Fruit fly (Drosophila melanogaster) whole organism, embryonic: ENCODE results near the gene Acp63F.

Experiments
- B-H2 ChIP-seq: fragments of 200-800 bp; sonication (Bioruptor generic); optimal IDR thresholded peaks from 2 replicates; lab custom pipeline; 2018; ENCODE audit warnings: missing biosample characterization, mild to moderate bottlenecking, missing genetic modification characterization
- CG10274 ChIP-seq: fragments of 200-800 bp; sonication (Bioruptor generic); optimal IDR thresholded peaks from 3 replicates; lab custom pipeline; 2017; ENCODE audit warnings: missing biosample characterization, mild to moderate bottlenecking, missing genetic modification characterization
- CG11504 ChIP-seq: fragments of 200-800 bp; sonication (Bioruptor generic); optimal IDR thresholded peaks from 3 replicates; lab custom pipeline; 2019; ENCODE audit warnings: missing biosample characterization, mild to moderate bottlenecking, missing genetic modification characterization, moderate library complexity
- CG11560 ChIP-seq: fragments of 200-800 bp; sonication (Bioruptor generic); IDR thresholded peaks from 3 replicates; pipeline ENCODE4 v1.3.6; 2022; ENCODE audit warnings: missing biosample characterization, missing genetic modification characterization
- CG12299 ChIP-seq: fragments of 200-800 bp; sonication (Bioruptor generic); optimal IDR thresholded peaks from 2 replicates; lab custom pipeline; 2018; ENCODE audit warnings: missing biosample characterization, mild to moderate bottlenecking, missing genetic modification characterization
- CG13424 ChIP-seq: fragments of 200-800 bp; sonication (Bioruptor generic); optimal IDR thresholded peaks from 2 replicates; lab custom pipeline; 2019; ENCODE audit warnings: missing biosample characterization, mild to moderate bottlenecking, missing genetic modification characterization, moderate library complexity
- CG13894 ChIP-seq: fragments of 200-800 bp; sonication (Bioruptor generic); optimal IDR thresholded peaks from 3 replicates; lab custom pipeline; 2018; ENCODE audit warnings: missing biosample characterization, mild to moderate bottlenecking, missing genetic modification characterization, moderate library complexity
- CG14965 ChIP-seq: fragments of 200-800 bp; sonication (Bioruptor generic); optimal IDR thresholded peaks from 2 replicates; lab custom pipeline; 2016; ENCODE audit warnings: missing biosample characterization, missing genetic modification characterization, borderline replicate concordance
- CG15601 ChIP-seq: fragments of 200-800 bp; sonication (Bioruptor generic); optimal IDR thresholded peaks from 3 replicates; lab custom pipeline; 2019; ENCODE audit warnings: missing biosample characterization, mild to moderate bottlenecking, missing genetic modification characterization, moderate library complexity
- CG4617 ChIP-seq: fragments of 200-800 bp; sonication (Bioruptor generic); optimal IDR thresholded peaks from 3 replicates; lab custom pipeline; 2016; ENCODE audit warnings: missing biosample characterization, missing genetic modification characterization, borderline replicate concordance
- CG8281 ChIP-seq: fragments of 200-800 bp; sonication (Bioruptor generic); optimal IDR thresholded peaks from 2 replicates; lab custom pipeline; 2018; ENCODE audit warnings: missing biosample characterization, mild to moderate bottlenecking, missing genetic modification characterization, moderate library complexity
- CG9797 ChIP-seq: fragments of 200-800 bp; sonication (Bioruptor generic); optimal IDR thresholded peaks from 3 replicates; lab custom pipeline; 2018; ENCODE audit warnings: missing biosample characterization, mild to moderate bottlenecking, missing genetic modification characterization
- Dp ChIP-seq: fragments of 200-800 bp; sonication (Bioruptor generic); optimal IDR thresholded peaks from 2 replicates; lab custom pipeline; 2018; ENCODE audit warnings: missing biosample characterization, mild to moderate bottlenecking, missing genetic modification characterization, moderate library complexity
- Drgx ChIP-seq: fragments of 200-800 bp; sonication (Bioruptor generic); IDR thresholded peaks from 2 replicates; pipeline ENCODE4 v1.3.6; 2022; ENCODE audit warnings: missing biosample characterization, missing genetic modification characterization
- Fer1 ChIP-seq: fragments of 200-800 bp; sonication (Bioruptor generic); optimal IDR thresholded peaks from 2 replicates; lab custom pipeline; 2017; ENCODE audit warnings: missing biosample characterization, mild to moderate bottlenecking, missing genetic modification characterization
- Hmr ChIP-seq: fragments of 200-800 bp; sonication (Bioruptor generic); optimal IDR thresholded peaks from 3 replicates; lab custom pipeline; 2017; ENCODE audit warnings: mild to moderate bottlenecking, missing biosample characterization, missing genetic modification reagents, missing genetic modification characterization
- Hr78 ChIP-seq, 2 experiments: fragments of 200-800 bp in 1 of 2; fragments of >200 bp in 1 of 2; sonication (Bioruptor generic) in 1 of 2; optimal IDR thresholded peaks; 2 replicates each; lab custom pipeline; 2017 to 2019; ENCODE audit warnings: missing biosample characterization in 2 of 2, missing genetic modification characterization in 2 of 2, mild to moderate bottlenecking in 1 of 2, moderate library complexity in 1 of 2
- Meics ChIP-seq: fragments of 200-800 bp; sonication (Bioruptor generic); optimal IDR thresholded peaks from 2 replicates; lab custom pipeline; 2017; ENCODE audit warnings: missing biosample characterization, mild to moderate bottlenecking, missing genetic modification characterization
- NC2α ChIP-seq: fragments of 200-800 bp; sonication (Bioruptor generic); optimal IDR thresholded peaks from 2 replicates; lab custom pipeline; 2016; ENCODE audit warnings: missing biosample characterization, missing genetic modification characterization
- NC2β ChIP-seq: fragments of 200-800 bp; sonication (Bioruptor generic); optimal IDR thresholded peaks from 2 replicates; lab custom pipeline; 2016; ENCODE audit warnings: missing biosample characterization, missing genetic modification characterization
- Side ChIP-seq: fragments of 200-800 bp; sonication (Bioruptor generic); optimal IDR thresholded peaks from 2 replicates; lab custom pipeline; 2016; ENCODE audit warnings: missing biosample characterization, missing genetic modification characterization
- Ssrp ChIP-seq: fragments of 200-800 bp; sonication (Bioruptor generic); optimal IDR thresholded peaks from 2 replicates; lab custom pipeline; 2018; ENCODE audit warnings: missing biosample characterization, mild to moderate bottlenecking, missing genetic modification characterization, moderate library complexity
- cad ChIP-seq: fragments of >200 bp; optimal IDR thresholded peaks from 2 replicates; lab custom pipeline; 2017; ENCODE audit warnings: missing biosample characterization, missing genetic modification characterization
- chinmo ChIP-seq: fragments of 200-800 bp; sonication (Bioruptor generic); IDR thresholded peaks from 4 replicates; pipeline ENCODE4 v1.3.6; 2022; ENCODE audit warnings: missing biosample characterization, missing genetic modification characterization; ENCODE audit not compliant: partially characterized antibody
- crol ChIP-seq: fragments of 200-800 bp; sonication (Bioruptor generic); IDR thresholded peaks from 2 replicates; pipeline ENCODE4 v1.3.6; 2022; ENCODE audit warnings: missing biosample characterization, missing genetic modification characterization
- dysf ChIP-seq: fragments of 200-800 bp; sonication (Bioruptor generic); IDR thresholded peaks from 3 replicates; pipeline ENCODE4 v1.3.6; 2022; ENCODE audit warnings: missing biosample characterization, missing genetic modification characterization
- emc ChIP-seq: fragments of 200-800 bp; sonication (Bioruptor generic); optimal IDR thresholded peaks from 2 replicates; lab custom pipeline; 2016; ENCODE audit warnings: missing biosample characterization, missing genetic modification characterization
- ems ChIP-seq: fragments of 200-800 bp; sonication (Bioruptor generic); optimal IDR thresholded peaks from 3 replicates; lab custom pipeline; 2016; ENCODE audit warnings: missing biosample characterization, missing genetic modification characterization
- exex ChIP-seq: fragments of 200-800 bp; sonication (Bioruptor generic); optimal IDR thresholded peaks from 4 replicates; lab custom pipeline; 2018; ENCODE audit warnings: missing biosample characterization, mild to moderate bottlenecking, missing genetic modification characterization, moderate library complexity
- grau ChIP-seq: fragments of 200-800 bp; optimal IDR thresholded peaks from 3 replicates; lab custom pipeline; 2019; ENCODE audit warnings: missing biosample characterization, mild to moderate bottlenecking, missing genetic modification characterization, moderate library complexity
- insv ChIP-seq, 2 experiments: fragments of 200-800 bp; sonication (Bioruptor generic); optimal IDR thresholded peaks; 3 replicates each; lab custom pipeline; 2016 to 2018; ENCODE audit warnings: missing biosample characterization in 2 of 2, missing genetic modification characterization in 2 of 2
- lab ChIP-seq: fragments of 200-800 bp; sonication (Bioruptor generic); optimal IDR thresholded peaks from 3 replicates; lab custom pipeline; 2017; ENCODE audit warnings: missing biosample characterization, missing genetic modification characterization, mild to moderate bottlenecking, moderate library complexity, missing genetic modification reagents
- lbe ChIP-seq: fragments of 200-800 bp; sonication (Bioruptor generic); optimal IDR thresholded peaks from 2 replicates; lab custom pipeline; 2016; ENCODE audit warnings: missing biosample characterization, mild to moderate bottlenecking, missing genetic modification characterization
- maf-S ChIP-seq: fragments of 200-800 bp; sonication (Bioruptor generic); optimal IDR thresholded peaks from 2 replicates; lab custom pipeline; 2016; ENCODE audit warnings: missing biosample characterization, missing genetic modification characterization
- nom ChIP-seq: fragments of 200-800 bp; sonication (Bioruptor generic); optimal IDR thresholded peaks from 2 replicates; lab custom pipeline; 2017; ENCODE audit warnings: missing biosample characterization, missing genetic modification characterization, mild to moderate bottlenecking, moderate library complexity, missing genetic modification reagents
- org-1 ChIP-seq: fragments of 200-800 bp; sonication (Bioruptor generic); optimal IDR thresholded peaks from 2 replicates; lab custom pipeline; 2017; ENCODE audit warnings: missing biosample characterization, missing genetic modification characterization
- psq ChIP-seq: fragments of 200-800 bp; sonication (Bioruptor generic); optimal IDR thresholded peaks from 2 replicates; lab custom pipeline; 2017; ENCODE audit warnings: missing biosample characterization, missing genetic modification characterization
- sens ChIP-seq: fragments of 200-800 bp; sonication (Bioruptor generic); peaks from one replicate; lab custom pipeline; 2016; ENCODE audit warnings: missing biosample characterization, missing genetic modification characterization
- stc ChIP-seq: fragments of 200-800 bp; sonication (Bioruptor generic); IDR thresholded peaks from 2 replicates; pipeline ENCODE4 v1.3.6; 2022; ENCODE audit warnings: missing biosample characterization, missing genetic modification characterization
- tap ChIP-seq: fragments of 200-800 bp; optimal IDR thresholded peaks from 3 replicates; lab custom pipeline; 2019; ENCODE audit warnings: missing biosample characterization, mild to moderate bottlenecking, missing genetic modification characterization, moderate library complexity
- wdn ChIP-seq: fragments of 200-800 bp; sonication (Bioruptor generic); IDR thresholded peaks from 2 replicates; pipeline ENCODE4 v1.3.6; 2022; ENCODE audit warnings: missing biosample characterization, missing genetic modification characterization

Gene Acp63F

DNA sequence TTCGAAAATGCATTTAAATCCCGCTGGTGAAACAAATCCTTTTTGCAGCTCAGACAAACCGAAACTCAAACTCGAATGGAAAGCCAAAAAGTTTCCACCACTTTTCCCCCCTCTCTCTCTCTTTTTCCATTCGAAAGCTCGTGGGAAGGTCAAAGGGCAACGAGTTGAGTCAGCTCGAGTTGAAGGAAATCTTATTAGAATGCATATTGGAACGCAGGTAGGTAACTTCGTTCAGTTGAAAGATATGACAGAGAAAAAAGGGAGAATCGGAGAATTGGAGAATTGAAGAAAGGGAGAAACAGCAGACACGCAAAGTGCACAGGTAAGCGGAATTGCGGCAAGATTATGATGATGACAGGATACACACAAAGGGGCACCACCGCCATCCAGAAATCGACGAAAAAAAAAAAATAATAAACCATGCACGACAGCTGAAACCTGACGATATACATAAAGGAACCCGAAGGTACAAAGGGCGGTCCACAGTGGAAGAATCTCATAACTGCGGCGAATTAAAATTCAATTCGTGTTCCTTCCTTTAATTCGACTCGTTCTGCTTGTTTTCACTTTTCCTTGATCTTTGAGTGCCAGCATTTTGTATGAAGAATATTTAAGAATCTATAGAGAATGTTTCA lies 33.5 kb downstream of the Acp63F start (continued):
- TF ChIP-seq tap (tag; lab: Kevin White, UChicago) (no peak), wdn (GFP tag; lab: Robert Waterston, UW) (no peak), CG8281 (tag; lab: Kevin White, UChicago) (peak; percentile 86), Ssrp (tag; lab: Kevin White, UChicago) (no peak), emc (GFP tag; lab: Kevin White, UChicago) (no peak), CG15601 (no peak), cad (GFP tag; lab: Kevin White, UChicago) (peak; percentile 7), ems (GFP tag; lab: Kevin White, UChicago) (no peak), CG11560 (tag; lab: Robert Waterston, UW) (no peak), stc (GFP tag; lab: Robert Waterston, UW) (no peak), dysf (GFP tag; lab: Robert Waterston, UW) (no peak), Hmr (no peak), insv (GFP tag; optimal IDR thresholded peaks at IDR 0.05; lab: Kevin White, UChicago) (peak in 1 of 2 experiments; percentile 92), chinmo (GFP tag; lab: Robert Waterston, UW) (no peak), CG13894 (tag; lab: Kevin White, UChicago) (no peak), CG9797 (GFP tag; lab: Kevin White, UChicago) (no peak), Side (no peak), Meics (no peak), Hr78 (GFP tag; optimal IDR thresholded peaks at IDR 0.05; lab: Kevin White, UChicago) (peak in 1 of 2 experiments; percentile 58), nom (GFP tag; lab: Kevin White, UChicago) (peak; percentile 36), crol (GFP tag; lab: Robert Waterston, UW) (peak; percentile 19; the same call in 1 of the 2 replicates), grau (tag; lab: Kevin White, UChicago) (no peak), psq (GFP tag; lab: Kevin White, UChicago) (peak; percentile 38)

DNA sequence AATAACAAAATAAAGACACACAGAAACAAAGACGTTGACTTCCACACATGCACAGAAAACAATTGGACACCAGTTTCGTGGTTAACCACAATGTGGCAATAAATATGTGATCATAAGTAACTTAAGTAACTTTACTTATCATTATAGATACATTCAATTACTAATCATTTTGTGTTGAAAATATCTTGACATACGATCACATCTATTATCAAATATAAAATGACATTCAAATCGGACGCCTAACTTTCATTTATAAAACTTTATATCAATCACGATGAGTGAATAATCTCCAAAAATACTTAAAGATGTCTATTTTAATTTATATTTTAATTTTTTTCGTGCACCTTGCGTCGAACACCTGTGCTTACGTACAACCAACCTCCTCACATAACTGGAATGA lies 37.7 kb downstream of the Acp63F start:
- TF ChIP-seq Dp (GFP tag; lab: Kevin White, UChicago) (no peak), CG4617 (GFP tag; lab: Kevin White, UChicago) (no peak), Fer1 (GFP tag; lab: Kevin White, UChicago) (no peak), CG11504 (tag; lab: Kevin White, UChicago) (peak; percentile 36), CG12299 (tag; lab: Kevin White, UChicago) (no peak), exex (tag; lab: Kevin White, UChicago) (no peak), Drgx (GFP tag; lab: Robert Waterston, UW) (peak; percentile 26; the same call in 1 of the 2 replicates), NC2α (no peak), maf-S (GFP tag; lab: Kevin White, UChicago) (no peak), NC2β (no peak), B-H2 (GFP tag; lab: Kevin White, UChicago) (no peak), CG14965 (GFP tag; lab: Kevin White, UChicago) (no peak), org-1 (GFP tag; lab: Kevin White, UChicago) (no peak), CG10274 (GFP tag; lab: Kevin White, UChicago) (no peak), lbe (GFP tag; lab: Kevin White, UChicago) (peak; percentile 45), sens (GFP tag; lab: Kevin White, UChicago) (peak; percentile 24), lab (GFP tag; lab: Kevin White, UChicago) (peak; percentile 9), CG13424 (tag; lab: Kevin White, UChicago) (no peak)
